Fruit fly (Drosophila melanogaster) whole organism, embryonic: ENCODE data around the gene Mondo.

Experiments used
- Awh ChIP-seq: fragments of 200-800 bp; sonication (Bioruptor generic); IDR thresholded peaks from 2 replicates; pipeline ENCODE4, ENCODE4 v1.3.6; 2022; ENCODE audit warnings: missing biosample characterization, missing genetic modification characterization
- B-H2 ChIP-seq: fragments of 200-800 bp; sonication (Bioruptor generic); optimal IDR thresholded peaks from 2 replicates; lab custom pipeline; 2018; ENCODE audit warnings: missing biosample characterization, mild to moderate bottlenecking, missing genetic modification characterization
- CG10321 ChIP-seq: fragments of 200-800 bp; sonication (Bioruptor generic); IDR thresholded peaks from 2 replicates; pipeline ENCODE4 v1.3.6; 2022; ENCODE audit warnings: missing biosample characterization, missing genetic modification characterization
- CG10462 ChIP-seq: fragments of 200-800 bp; sonication (Bioruptor generic); optimal IDR thresholded peaks from 2 replicates; lab custom pipeline; 2016; ENCODE audit warnings: missing biosample characterization, missing genetic modification characterization
- CG14965 ChIP-seq: fragments of 200-800 bp; sonication (Bioruptor generic); optimal IDR thresholded peaks from 2 replicates; lab custom pipeline; 2016; ENCODE audit warnings: missing biosample characterization, missing genetic modification characterization, borderline replicate concordance
- CG15479 ChIP-seq: fragments of 200-800 bp; sonication (Bioruptor generic); optimal IDR thresholded peaks from 3 replicates; lab custom pipeline; 2019; ENCODE audit warnings: missing biosample characterization, mild to moderate bottlenecking, missing genetic modification characterization, moderate library complexity
- CG1832 ChIP-seq: fragments of 200-800 bp; sonication (Bioruptor generic); optimal IDR thresholded peaks from 2 replicates; lab custom pipeline; 2017; ENCODE audit warnings: missing biosample characterization, mild to moderate bottlenecking, missing genetic modification characterization, inconsistent platforms
- CG2199 ChIP-seq: fragments of 200-800 bp; sonication (Bioruptor generic); IDR thresholded peaks from 3 replicates; pipeline ENCODE4 v1.3.6; 2022; ENCODE audit warnings: missing biosample characterization, missing genetic modification characterization
- CG2712 ChIP-seq: fragments of 200-800 bp; optimal IDR thresholded peaks from 3 replicates; lab custom pipeline; 2019; ENCODE audit warnings: missing biosample characterization, mild to moderate bottlenecking, missing genetic modification characterization, moderate library complexity
- CG6765 ChIP-seq: fragments of 200-800 bp; sonication (Bioruptor generic); optimal IDR thresholded peaks from 3 replicates; lab custom pipeline; 2017; ENCODE audit warnings: missing biosample characterization, mild to moderate bottlenecking, missing genetic modification characterization
- CG7271 ChIP-seq: fragments of 200-800 bp; sonication (Bioruptor generic); optimal IDR thresholded peaks from 2 replicates; lab custom pipeline; 2018; ENCODE audit warnings: missing biosample characterization, mild to moderate bottlenecking, missing genetic modification characterization, moderate library complexity
- CG8281 ChIP-seq: fragments of 200-800 bp; sonication (Bioruptor generic); optimal IDR thresholded peaks from 2 replicates; lab custom pipeline; 2018; ENCODE audit warnings: missing biosample characterization, mild to moderate bottlenecking, missing genetic modification characterization, moderate library complexity
- CG9727 ChIP-seq: fragments of 200-800 bp; sonication (Bioruptor generic); optimal IDR thresholded peaks from 3 replicates; lab custom pipeline; 2017; ENCODE audit warnings: missing biosample characterization, mild to moderate bottlenecking, missing genetic modification characterization
- Chrac-16 ChIP-seq: fragments of 200-800 bp; sonication (Bioruptor generic); optimal IDR thresholded peaks from 3 replicates; lab custom pipeline; 2016; ENCODE audit warnings: missing biosample characterization, missing genetic modification characterization
- CkIIα-i1 ChIP-seq: fragments of 200-800 bp; sonication (Bioruptor generic); IDR thresholded peaks from 2 replicates; pipeline ENCODE4 v1.3.6; 2022; ENCODE audit warnings: missing biosample characterization, missing genetic modification characterization
- Doc3 ChIP-seq: fragments of 200-800 bp; sonication (Bioruptor generic); IDR thresholded peaks from 3 replicates; pipeline ENCODE4 v1.3.6; 2022; ENCODE audit warnings: missing biosample characterization, missing genetic modification characterization; ENCODE audit not compliant: partially characterized antibody
- E2f1 ChIP-seq: fragments of 200-800 bp; sonication (Bioruptor generic); IDR thresholded peaks from 2 replicates; pipeline ENCODE4 v1.3.6; 2022; ENCODE audit warnings: missing biosample characterization, missing genetic modification characterization
- HLH3B ChIP-seq: fragments of 200-800 bp; sonication (Bioruptor generic); IDR thresholded peaks from 2 replicates; pipeline ENCODE4 v1.3.6; 2022; ENCODE audit warnings: missing biosample characterization, missing genetic modification characterization
- Hmx ChIP-seq: fragments of 200-800 bp; sonication (Bioruptor generic); optimal IDR thresholded peaks from 2 replicates; lab custom pipeline; 2016; ENCODE audit warnings: missing biosample characterization, missing genetic modification characterization
- Kr ChIP-seq: fragments of 200-800 bp; sonication (Bioruptor generic); optimal IDR thresholded peaks from 2 replicates; lab custom pipeline; 2017; ENCODE audit warnings: missing biosample characterization, mild to moderate bottlenecking, missing genetic modification characterization
- Myb ChIP-seq: fragments of 200-800 bp; sonication (Bioruptor generic); optimal IDR thresholded peaks from 2 replicates; lab custom pipeline; 2016; ENCODE audit warnings: missing biosample characterization, missing genetic modification characterization
- NC2α ChIP-seq: fragments of 200-800 bp; sonication (Bioruptor generic); optimal IDR thresholded peaks from 2 replicates; lab custom pipeline; 2016; ENCODE audit warnings: missing biosample characterization, missing genetic modification characterization
- PHDP ChIP-seq: fragments of 200-800 bp; sonication (Bioruptor generic); optimal IDR thresholded peaks from 3 replicates; lab custom pipeline; 2018; ENCODE audit warnings: missing biosample characterization, mild to moderate bottlenecking, missing genetic modification characterization, moderate library complexity
- Pdp1 ChIP-seq, 2 experiments: fragments of 200-800 bp; sonication (Bioruptor generic); optimal IDR thresholded peaks; 3 replicates each; lab custom pipeline; 2016; ENCODE audit warnings: missing biosample characterization in 2 of 2, missing genetic modification characterization in 2 of 2, mild to moderate bottlenecking in 1 of 2, moderate library complexity in 1 of 2
- Vsx1 ChIP-seq: fragments of 200-800 bp; sonication (Bioruptor generic); optimal IDR thresholded peaks from 2 replicates; lab custom pipeline; 2017; ENCODE audit warnings: missing biosample characterization, mild to moderate bottlenecking, missing genetic modification characterization, missing genetic modification reagents
- cas ChIP-seq: fragments of 200-800 bp; sonication (Bioruptor generic); IDR thresholded peaks from 2 replicates; pipeline ENCODE4 v1.3.6; 2022; ENCODE audit warnings: missing biosample characterization, missing genetic modification characterization
- cato ChIP-seq: fragments of 200-800 bp; sonication (Bioruptor generic); optimal IDR thresholded peaks from 2 replicates; lab custom pipeline; 2016; ENCODE audit warnings: missing biosample characterization, missing genetic modification characterization, borderline replicate concordance
- corto ChIP-seq: fragments of 200-800 bp; sonication (Bioruptor generic); optimal IDR thresholded peaks from 2 replicates; lab custom pipeline; 2016; ENCODE audit warnings: missing biosample characterization, mild to moderate bottlenecking, missing genetic modification characterization, moderate library complexity
- dysf ChIP-seq: fragments of 200-800 bp; sonication (Bioruptor generic); IDR thresholded peaks from 3 replicates; pipeline ENCODE4 v1.3.6; 2022; ENCODE audit warnings: missing biosample characterization, missing genetic modification characterization
- en ChIP-seq: fragments of 200-800 bp; sonication (Bioruptor generic); optimal IDR thresholded peaks from 2 replicates; lab custom pipeline; 2016; ENCODE audit warnings: missing biosample characterization, missing genetic modification characterization
- esg ChIP-seq: fragments of 200-800 bp; sonication (Bioruptor generic); conservative IDR thresholded peaks from 2 replicates; pipeline ENCODE4 v1.3.6; 2022; ENCODE audit warnings: missing biosample characterization, missing genetic modification characterization
- fd102C ChIP-seq: fragments of 200-800 bp; sonication (Bioruptor generic); optimal IDR thresholded peaks from 2 replicates; lab custom pipeline; 2018; ENCODE audit warnings: missing biosample characterization, mild to moderate bottlenecking, missing genetic modification characterization, moderate library complexity
- gcm2 ChIP-seq: fragments of 200-800 bp; sonication (Bioruptor generic); optimal IDR thresholded peaks from 2 replicates; lab custom pipeline; 2016; ENCODE audit warnings: missing biosample characterization, missing genetic modification characterization
- ham ChIP-seq: fragments of 200-800 bp; sonication (Bioruptor generic); IDR thresholded peaks from 2 replicates; pipeline ENCODE4 v1.3.6; 2022; ENCODE audit warnings: missing biosample characterization, missing genetic modification characterization
- hb ChIP-seq: fragments of 200-800 bp; sonication (Bioruptor generic); IDR thresholded peaks from 3 replicates; pipeline ENCODE4 v1.3.6; 2022; ENCODE audit warnings: missing biosample characterization, missing genetic modification characterization; ENCODE audit not compliant: partially characterized antibody
- hkb ChIP-seq, 2 experiments: fragments of 200-800 bp in 1 of 2; fragments of >200 bp in 1 of 2; sonication (Bioruptor generic) in 1 of 2; IDR thresholded peaks in 1 of 2; optimal IDR thresholded peaks in 1 of 2; 2 replicates each; pipeline versions ENCODE4 v1.3.6 to Lab custom; 2017 to 2022; ENCODE audit warnings: missing biosample characterization in 1 of 2, missing genetic modification characterization in 1 of 2
- ind ChIP-seq: fragments of 200-800 bp; sonication (Bioruptor generic); optimal IDR thresholded peaks from 3 replicates; lab custom pipeline; 2016; ENCODE audit warnings: missing biosample characterization, missing genetic modification characterization
- lab ChIP-seq: fragments of 200-800 bp; sonication (Bioruptor generic); optimal IDR thresholded peaks from 3 replicates; lab custom pipeline; 2017; ENCODE audit warnings: missing biosample characterization, missing genetic modification characterization, mild to moderate bottlenecking, moderate library complexity, missing genetic modification reagents
- nerfin-1 ChIP-seq: fragments of 200-800 bp; sonication (Bioruptor generic); optimal IDR thresholded peaks from 3 replicates; lab custom pipeline; 2019; ENCODE audit warnings: missing biosample characterization, mild to moderate bottlenecking, missing genetic modification characterization, moderate library complexity
- pfk ChIP-seq: fragments of 200-800 bp; sonication (Bioruptor generic); optimal IDR thresholded peaks from 2 replicates; lab custom pipeline; 2018; ENCODE audit warnings: missing biosample characterization, mild to moderate bottlenecking, missing genetic modification characterization, moderate library complexity
- row ChIP-seq: fragments of 200-800 bp; sonication (Bioruptor generic); IDR thresholded peaks from 3 replicates; pipeline ENCODE4 v1.3.6; 2022; ENCODE audit warnings: missing biosample characterization, missing genetic modification characterization
- tap ChIP-seq: fragments of 200-800 bp; optimal IDR thresholded peaks from 3 replicates; lab custom pipeline; 2019; ENCODE audit warnings: missing biosample characterization, mild to moderate bottlenecking, missing genetic modification characterization, moderate library complexity
- tgo ChIP-seq: fragments of 200-800 bp; sonication (Bioruptor generic); IDR thresholded peaks from 3 replicates; pipeline ENCODE4 v1.3.6; 2022; ENCODE audit warnings: missing biosample characterization, missing genetic modification characterization
- trh ChIP-seq: fragments of 200-800 bp; sonication (Bioruptor generic); optimal IDR thresholded peaks from 2 replicates; lab custom pipeline; 2016; ENCODE audit warnings: missing biosample characterization, missing genetic modification characterization
- tup ChIP-seq: fragments of 200-800 bp; sonication (Bioruptor generic); optimal IDR thresholded peaks from 2 replicates; lab custom pipeline; 2016; ENCODE audit warnings: missing biosample characterization, mild to moderate bottlenecking, missing genetic modification characterization, moderate library complexity
- twi ChIP-seq: fragments of 200-800 bp; optimal IDR thresholded peaks from 2 replicates; lab custom pipeline; 2019; ENCODE audit warnings: missing biosample characterization, mild to moderate bottlenecking, missing genetic modification characterization, moderate library complexity
- tx ChIP-seq: fragments of 200-800 bp; sonication (Bioruptor generic); optimal IDR thresholded peaks from 2 replicates; lab custom pipeline; 2016; ENCODE audit warnings: missing biosample characterization, missing genetic modification characterization
- unc-4 ChIP-seq: fragments of 200-800 bp; sonication (Bioruptor generic); IDR thresholded peaks from 2 replicates; pipeline ENCODE4 v1.3.6; 2022; ENCODE audit warnings: missing biosample characterization, missing genetic modification characterization; ENCODE audit not compliant: partially characterized antibody
- z ChIP-seq: fragments of 200-800 bp; sonication (Bioruptor generic); IDR thresholded peaks from 3 replicates; pipeline ENCODE4 v1.3.6; 2022; ENCODE audit warnings: missing biosample characterization, missing genetic modification characterization
- zfh2 ChIP-seq: fragments of 200-800 bp; sonication (Bioruptor generic); optimal IDR thresholded peaks from 2 replicates; lab custom pipeline; 2016; ENCODE audit warnings: missing biosample characterization, missing genetic modification characterization

Gene Mondo

DNA sequence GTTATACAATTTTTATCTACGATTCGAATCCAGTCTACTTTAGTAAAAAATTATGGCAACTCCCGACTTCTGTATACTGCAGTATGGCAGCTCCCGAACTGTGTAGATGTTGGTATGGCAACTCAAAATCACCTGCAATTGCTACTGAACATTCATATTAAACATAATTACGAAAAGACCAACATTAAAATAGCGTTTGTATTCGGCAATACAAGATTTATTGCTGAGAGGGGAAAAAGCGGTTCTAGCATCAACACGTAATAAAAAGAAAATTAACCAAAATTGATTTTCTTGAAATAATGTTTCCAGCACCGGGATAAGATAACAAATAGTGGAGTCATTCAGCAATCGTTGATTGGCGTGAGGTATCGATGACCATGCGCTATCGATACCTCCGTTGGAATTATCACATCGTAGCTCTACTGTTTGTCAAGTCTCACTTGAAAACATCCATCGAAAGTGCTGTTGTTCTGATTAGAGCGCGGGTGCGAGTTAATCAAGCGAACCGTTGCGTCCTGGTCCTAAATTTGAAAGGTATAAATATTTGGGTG is 34.4 kb upstream of the Mondo start, which contains the start of gene Tsp39D (continued):
- no peak for TF ChIP-seq en (GFP tag; lab: Kevin White, UChicago)
- TF ChIP-seq CG9727 (GFP tag; lab: Kevin White, UChicago), result no peak
- no peak for TF ChIP-seq CG2199 (GFP tag; lab: Robert Waterston, UW)
- TF ChIP-seq cato (GFP tag; lab: Kevin White, UChicago), result no peak
- TF ChIP-seq tx, result no peak
- no peak for TF ChIP-seq HLH3B (GFP tag; lab: Robert Waterston, UW)
- TF ChIP-seq CG14965 (GFP tag; lab: Kevin White, UChicago), result no peak
- TF ChIP-seq hb (GFP tag; lab: Robert Waterston, UW), result peak; percentile 93
- TF ChIP-seq twi (tag; lab: Kevin White, UChicago), result no peak
- no peak for TF ChIP-seq CG7271
- TF ChIP-seq cas (GFP tag; lab: Robert Waterston, UW), result no peak
- TF ChIP-seq trh, result no peak
- no peak for TF ChIP-seq zfh2
- TF ChIP-seq corto (GFP tag; lab: Kevin White, UChicago), result no peak
- peak; percentile 24; the same call in 1 of the 3 replicates for TF ChIP-seq row
- TF ChIP-seq gcm2 (GFP tag; lab: Kevin White, UChicago), result no peak
- TF ChIP-seq Myb, result peak; percentile 71
- TF ChIP-seq Kr (GFP tag; lab: Kevin White, UChicago), result no peak
- TF ChIP-seq CG6765 (GFP tag; lab: Kevin White, UChicago), result no peak
- TF ChIP-seq B-H2, result no peak
- TF ChIP-seq CG2712, result peak; percentile 32
- TF ChIP-seq CkIIα-i1 (GFP tag; lab: Robert Waterston, UW), result no peak
- TF ChIP-seq tup (GFP tag; lab: Kevin White, UChicago), result no peak
- TF ChIP-seq E2f1 (GFP tag; lab: Robert Waterston, UW), result no peak
- peak; percentile 33 for TF ChIP-seq CG15479
- no peak for TF ChIP-seq hkb (optimal IDR thresholded peaks at IDR 0.05; lab: Kevin White, UChicago)
- no peak for TF ChIP-seq hkb (GFP tag; IDR thresholded peaks at IDR 0.05; lab: Robert Waterston, UW)
- TF ChIP-seq Hmx, result no peak
- TF ChIP-seq tap, result no peak
- TF ChIP-seq PHDP (tag; lab: Kevin White, UChicago), result peak; percentile 14
- no peak for TF ChIP-seq CG8281 (tag; lab: Kevin White, UChicago)
- no peak for TF ChIP-seq pfk
- no peak for TF ChIP-seq CG10321 (GFP tag; lab: Robert Waterston, UW)
- TF ChIP-seq lab (GFP tag; lab: Kevin White, UChicago), result no peak
- TF ChIP-seq unc-4 (GFP tag; lab: Robert Waterston, UW), result peak; percentile 87
- TF ChIP-seq nerfin-1 (tag; lab: Kevin White, UChicago), result no peak
- TF ChIP-seq fd102C (GFP tag; lab: Kevin White, UChicago), result no peak
- TF ChIP-seq NC2α (GFP tag; lab: Kevin White, UChicago), result no peak
- TF ChIP-seq dysf, result no peak
- TF ChIP-seq Chrac-16 (GFP tag; lab: Kevin White, UChicago), result no peak
- no peak for TF ChIP-seq CG1832
- no peak for TF ChIP-seq CG10462
- TF ChIP-seq ham, result no peak
- no peak for TF ChIP-seq esg (GFP tag; lab: Robert Waterston, UW)
- TF ChIP-seq ind (GFP tag; lab: Kevin White, UChicago), result no peak
- TF ChIP-seq z (GFP tag; lab: Robert Waterston, UW), result no peak
- no peak for TF ChIP-seq Vsx1 (GFP tag; lab: Kevin White, UChicago)
- TF ChIP-seq Pdp1 (GFP tag; optimal IDR thresholded peaks at IDR 0.05; lab: Kevin White, UChicago), result peak in 1 of 2 experiments; percentile 94
- no peak for TF ChIP-seq tgo (GFP tag; lab: Robert Waterston, UW)
- TF ChIP-seq Awh (GFP tag; lab: Robert Waterston, UW), result no peak
- TF ChIP-seq Doc3 (GFP tag; lab: Robert Waterston, UW), result peak; percentile 68
